Worm (Caenorhabditis elegans) whole organism, early embryonic: Measurements from ENCODE around the gene ZC250.2.

ENCODE experiments used
- F13C5.2 ChIP-seq: sonication (generic microtip); optimal IDR thresholded peaks from 2 replicates; lab custom pipeline; 2017; ENCODE audit warnings: mild to moderate bottlenecking, missing genetic modification characterization, inconsistent platforms, missing compliant biosample characterization
- aly-1 ChIP-seq: sonication (generic microtip); optimal IDR thresholded peaks from 2 replicates; lab custom pipeline; 2016; ENCODE audit warnings: missing genetic modification characterization, missing compliant biosample characterization
- ama-1 ChIP-seq: fragments of 150-350 bp; optimal IDR thresholded peaks from 2 replicates; lab custom pipeline; 2014
- ceh-13 ChIP-seq: fragments of 200-800 bp; sonication (Bioruptor generic); optimal IDR thresholded peaks from 2 replicates; lab custom pipeline; 2018; ENCODE audit warnings: mild to moderate bottlenecking, missing genetic modification characterization, missing compliant biosample characterization
- flt-1 ChIP-seq: fragments of 200-800 bp; sonication (Bioruptor generic); IDR thresholded peaks from 2 replicates; pipeline ENCODE4 v1.3.6; 2022; ENCODE audit warnings: missing genetic modification characterization, missing compliant biosample characterization
- hmbx-1 ChIP-seq: sonication (generic microtip); optimal IDR thresholded peaks from 2 replicates; lab custom pipeline; 2016; ENCODE audit warnings: mild to moderate bottlenecking, missing genetic modification characterization, missing compliant biosample characterization
- hmg-4 ChIP-seq: fragments of 200-800 bp; sonication (Bioruptor generic); optimal IDR thresholded peaks from 2 replicates; lab custom pipeline; 2018; ENCODE audit warnings: mild to moderate bottlenecking, missing genetic modification characterization, missing compliant biosample characterization
- hnd-1 ChIP-seq: sonication (generic microtip); optimal IDR thresholded peaks from 2 replicates; lab custom pipeline; 2016; ENCODE audit warnings: missing genetic modification characterization, missing compliant biosample characterization
- pes-1 ChIP-seq: fragments of 200-800 bp; sonication (Bioruptor generic); IDR thresholded peaks from 2 replicates; pipeline ENCODE4 v1.3.6; 2022; ENCODE audit warnings: missing genetic modification reagents, missing genetic modification characterization, missing compliant biosample characterization
- sea-1 ChIP-seq: fragments of 200-800 bp; sonication (Bioruptor generic); conservative IDR thresholded peaks from 2 replicates; pipeline ENCODE4 v1.3.6; 2022; ENCODE audit warnings: missing genetic modification characterization, missing compliant biosample characterization
- tbx-11 ChIP-seq: fragments of 200-800 bp; sonication (Bioruptor generic); IDR thresholded peaks from 2 replicates; pipeline ENCODE4 v1.3.6; 2022; ENCODE audit warnings: missing genetic modification characterization, missing compliant biosample characterization
- tbx-37 ChIP-seq: fragments of 200-800 bp; sonication (Bioruptor generic); conservative IDR thresholded peaks from 2 replicates; pipeline ENCODE4 v1.3.6; 2022; ENCODE audit warnings: missing genetic modification reagents, missing genetic modification characterization, missing compliant biosample characterization
- tra-4 ChIP-seq: sonication (generic microtip); optimal IDR thresholded peaks from 2 replicates; lab custom pipeline; 2017; ENCODE audit warnings: missing genetic modification characterization, missing compliant biosample characterization

DNA sequence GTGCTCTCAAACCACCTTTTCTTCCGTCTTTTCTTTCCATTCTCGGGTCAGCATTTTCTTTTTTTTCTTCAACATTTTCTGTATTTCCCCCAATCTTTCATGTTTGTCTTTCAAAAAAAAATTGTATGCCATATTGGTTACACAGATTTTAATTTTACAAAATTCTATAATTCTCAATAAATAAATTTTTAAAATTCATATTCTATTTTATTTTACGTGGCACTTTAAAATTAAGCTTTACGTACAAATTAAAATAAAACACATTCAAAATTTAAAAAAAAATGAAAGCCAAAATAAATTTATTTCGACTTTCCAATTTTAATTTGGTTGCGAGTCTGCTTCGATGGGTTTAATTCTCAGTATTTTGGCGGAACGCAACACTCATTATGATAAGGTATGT, 13.3 kb downstream of the ZC250.2 start, which contains the start of gene ZC250.5:
- TF ChIP-seq pes-1 (GFP tag; lab: Robert Waterston, UW), result no peak
- TF ChIP-seq tbx-11, result no peak
- TF ChIP-seq sea-1 (GFP tag; lab: Robert Waterston, UW), result no peak
- no peak for TF ChIP-seq ama-1
- no peak for TF ChIP-seq hmg-4 (GFP tag; lab: Kevin White, UChicago)
- TF ChIP-seq aly-1 (tag; lab: Kevin White, UChicago), result no peak
- no peak for TF ChIP-seq ceh-13 (GFP tag; lab: Kevin White, UChicago)
- TF ChIP-seq tra-4, result no peak
- no peak for TF ChIP-seq F13C5.2
- TF ChIP-seq hmbx-1 (tag; lab: Kevin White, UChicago), result no peak
- TF ChIP-seq tbx-37, result no peak
- TF ChIP-seq flt-1 (GFP tag; lab: Robert Waterston, UW), result no peak
- no peak for TF ChIP-seq hnd-1 (tag; lab: Kevin White, UChicago)
